Worm (Caenorhabditis elegans): ENCODE measurements around the gene R05H10.1.

Gene R05H10.1

DNA sequence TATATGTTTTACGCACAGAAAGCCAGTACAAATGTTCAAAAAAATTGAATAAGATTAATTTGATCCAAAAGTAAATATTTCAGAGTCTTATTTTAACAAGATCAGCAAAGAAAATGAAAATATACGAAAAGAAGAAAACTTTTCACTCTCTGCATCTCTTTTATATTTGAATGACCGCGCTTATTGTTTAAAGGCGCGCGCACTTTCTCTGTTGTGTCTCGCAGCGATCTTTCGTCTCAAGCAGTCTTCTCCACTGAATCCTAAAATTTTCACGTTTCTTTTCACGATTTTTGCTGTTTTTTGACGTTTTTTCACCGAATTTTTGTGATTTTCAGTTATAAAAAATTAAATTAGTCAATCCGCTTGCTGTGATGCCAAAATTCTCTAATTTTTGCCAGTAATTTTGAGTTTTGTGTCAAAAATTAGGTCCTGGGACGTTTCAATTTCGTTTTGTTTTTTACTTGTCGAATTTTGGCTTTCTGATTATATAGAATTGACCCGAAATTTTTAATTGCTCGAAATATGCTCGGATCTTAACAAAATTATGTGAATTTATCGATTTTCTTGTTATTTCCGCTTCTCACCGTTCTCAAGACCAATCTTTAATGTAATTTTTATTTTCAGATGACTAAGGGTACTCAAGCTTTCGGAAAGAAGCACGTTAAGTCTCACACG, 36.6 kb upstream of the R05H10.1 start, which contains the start of gene W01D2.1 (continued):
- TF ChIP-seq nfya-1 (tag; optimal IDR thresholded peaks at IDR 0.05; ENCODE audit: borderline replicate concordance, insufficient read depth) (no peak), madf-3 (GFP tag; IDR thresholded peaks at IDR 0.05) (no peak), repo-1 (tag; optimal IDR thresholded peaks at IDR 0.05) (no peak), B0261.1 (tag; optimal IDR thresholded peaks at IDR 0.05) (no peak), chd-7 (tag; optimal IDR thresholded peaks at IDR 0.05) (no peak), snpc-1.3 (tag; optimal IDR thresholded peaks at IDR 0.05; ENCODE audit: insufficient read depth) (peak; percentile 58), B0035.1 (tag; optimal IDR thresholded peaks at IDR 0.05) (no peak), Y79H2A.3 (GFP tag; conservative IDR thresholded peaks at IDR 0.05) (no peak), ama-1 (optimal IDR thresholded peaks at IDR 0.05) (no peak), ama-1 (GFP tag; optimal IDR thresholded peaks at IDR 0.05) (peak in 1 of 2 experiments; percentile 10), Y53G8AR.9 (GFP tag; conservative IDR thresholded peaks at IDR 0.05) (no peak), gei-17 (GFP tag; optimal IDR thresholded peaks at IDR 0.05) (no peak), C06A6.2 (GFP tag; conservative IDR thresholded peaks at IDR 0.05) (no peak), madf-8 (GFP tag; conservative IDR thresholded peaks at IDR 0.05) (no peak), hmg-1.2 (GFP tag; IDR thresholded peaks at IDR 0.05) (peak; percentile 11; the same call in 1 of the 2 replicates), F49E8.2 (tag; optimal IDR thresholded peaks at IDR 0.05; ENCODE audit: insufficient read depth) (peak; percentile 19), ztf-3 (GFP tag; optimal IDR thresholded peaks at IDR 0.05) (no peak), fkh-3 (tag; optimal IDR thresholded peaks at IDR 0.05) (no peak), cebp-1 (GFP tag; IDR thresholded peaks at IDR 0.05) (no peak), cebp-1 (tag; optimal IDR thresholded peaks at IDR 0.05) (peak; percentile 27), dpl-1 (GFP tag; optimal IDR thresholded peaks at IDR 0.05) (peak; percentile 65), F23B12.7 (tag; optimal IDR thresholded peaks at IDR 0.05; ENCODE audit: insufficient read depth) (peak; percentile 49), hlh-26 (GFP tag; conservative IDR thresholded peaks at IDR 0.05) (no peak), hrde-1 (tag; optimal IDR thresholded peaks at IDR 0.05; ENCODE audit: borderline replicate concordance) (no peak), pha-4 (tag; optimal IDR thresholded peaks at IDR 0.05) (no peak), ekl-4 (GFP tag; IDR thresholded peaks at IDR 0.05) (no peak), F37B4.10 (GFP tag; IDR thresholded peaks at IDR 0.05) (no peak), Y95B8A.8 (GFP tag; IDR thresholded peaks at IDR 0.05) (no peak), lin-26 (GFP tag; IDR thresholded peaks at IDR 0.05) (no peak), attf-3 (GFP tag; conservative IDR thresholded peaks at IDR 0.05) (no peak), nhr-90 (tag; optimal IDR thresholded peaks at IDR 0.05) (no peak), Y67H2A.10 (GFP tag; conservative IDR thresholded peaks at IDR 0.05) (no peak), mes-4 (tag; optimal IDR thresholded peaks at IDR 0.05) (no peak), ztf-18 (tag; optimal IDR thresholded peaks at IDR 0.05) (no peak), ceh-100 (GFP tag; IDR thresholded peaks at IDR 0.05) (no peak), snpc-4 (GFP tag; optimal IDR thresholded peaks at IDR 0.05) (no peak), snpc-4 (tag; optimal IDR thresholded peaks at IDR 0.05) (peak in 3 of 4 experiments; percentile 28 to 60 (median 50)), ccch-3 (GFP tag; optimal IDR thresholded peaks at IDR 0.05) (no peak), let-607 (tag; optimal IDR thresholded peaks at IDR 0.05) (no peak), K12H6.12 (tag; optimal IDR thresholded peaks at IDR 0.05) (no peak), unc-130 (GFP tag; optimal IDR thresholded peaks at IDR 0.05) (no peak), rpc-1 (optimal IDR thresholded peaks at IDR 0.05) (no peak), rpc-1 (tag; optimal IDR thresholded peaks at IDR 0.05) (no peak), ztf-25 (GFP tag; IDR thresholded peaks at IDR 0.05) (no peak), F22D6.2 (tag; optimal IDR thresholded peaks at IDR 0.05) (no peak), sea-2 (GFP tag; IDR thresholded peaks at IDR 0.05) (no peak), K11D2.4 (GFP tag; IDR thresholded peaks at IDR 0.05) (no peak), F33H1.4 (GFP tag; IDR thresholded peaks at IDR 0.05) (peak; percentile 90), nhr-120 (GFP tag; IDR thresholded peaks at IDR 0.05) (no peak)
